Fruit fly (Drosophila melanogaster) whole organism, embryonic: ENCODE results near the gene Osi20.

Experiments used
- BEAF-32 ChIP-seq: fragments of 200-800 bp; sonication (Bioruptor generic); optimal IDR thresholded peaks from 3 replicates; lab custom pipeline; 2017; ENCODE audit warnings: missing biosample characterization, missing genetic modification characterization, mild to moderate bottlenecking, moderate library complexity, missing genetic modification reagents
- Bgb ChIP-seq: fragments of 200-800 bp; sonication (Bioruptor generic); IDR thresholded peaks from 2 replicates; pipeline ENCODE4 v1.3.6; 2022; ENCODE audit warnings: missing biosample characterization, missing genetic modification characterization; ENCODE audit not compliant: partially characterized antibody
- CG11093 ChIP-seq: fragments of 200-800 bp; sonication (Bioruptor generic); IDR thresholded peaks from 3 replicates; pipeline ENCODE4 v1.3.6; 2022; ENCODE audit warnings: missing biosample characterization, missing genetic modification characterization
- CG11696 ChIP-seq: fragments of 200-800 bp; sonication (Bioruptor generic); IDR thresholded peaks from 2 replicates; pipeline ENCODE4 v1.3.6; 2022; ENCODE audit warnings: missing biosample characterization, missing genetic modification characterization
- CG12299 ChIP-seq: fragments of 200-800 bp; sonication (Bioruptor generic); optimal IDR thresholded peaks from 2 replicates; lab custom pipeline; 2018; ENCODE audit warnings: missing biosample characterization, mild to moderate bottlenecking, missing genetic modification characterization
- CG13624 ChIP-seq: fragments of 200-800 bp; sonication (Bioruptor generic); optimal IDR thresholded peaks from 2 replicates; lab custom pipeline; 2016; ENCODE audit warnings: missing biosample characterization, missing genetic modification characterization
- CG15696 ChIP-seq: fragments of 200-800 bp; sonication (Bioruptor generic); optimal IDR thresholded peaks from 2 replicates; lab custom pipeline; 2019; ENCODE audit warnings: missing biosample characterization, mild to moderate bottlenecking, missing genetic modification characterization, moderate library complexity
- CG1647 ChIP-seq: fragments of 200-800 bp; sonication (Bioruptor generic); optimal IDR thresholded peaks from 3 replicates; lab custom pipeline; 2016; ENCODE audit warnings: missing biosample characterization, missing genetic modification characterization
- CG17359 ChIP-seq: fragments of 200-800 bp; sonication (Bioruptor generic); optimal IDR thresholded peaks from 3 replicates; lab custom pipeline; 2018; ENCODE audit warnings: missing biosample characterization, mild to moderate bottlenecking, missing genetic modification characterization, moderate library complexity
- CG17361 ChIP-seq: fragments of 200-800 bp; sonication (Bioruptor generic); IDR thresholded peaks from 3 replicates; pipeline ENCODE4 v1.3.6; 2022; ENCODE audit warnings: missing biosample characterization, missing genetic modification characterization
- CG18011 ChIP-seq: fragments of 200-800 bp; sonication (Bioruptor generic); optimal IDR thresholded peaks from 2 replicates; lab custom pipeline; 2017; ENCODE audit warnings: missing biosample characterization, missing genetic modification characterization, mild to moderate bottlenecking, moderate library complexity, missing genotype
- CG18619 ChIP-seq: fragments of 200-800 bp; sonication (Bioruptor generic); optimal IDR thresholded peaks from 3 replicates; lab custom pipeline; 2017; ENCODE audit warnings: missing biosample characterization, mild to moderate bottlenecking, missing genetic modification characterization
- CG2875 ChIP-seq: fragments of 200-800 bp; sonication (Bioruptor generic); optimal IDR thresholded peaks from 2 replicates; lab custom pipeline; 2017; ENCODE audit warnings: missing biosample characterization, mild to moderate bottlenecking, missing genetic modification characterization, missing genetic modification reagents
- CG2889 ChIP-seq: fragments of 200-800 bp; sonication (Bioruptor generic); IDR thresholded peaks from 3 replicates; pipeline ENCODE4 v1.3.6; 2022; ENCODE audit warnings: missing biosample characterization, missing genetic modification characterization
- CG3995 ChIP-seq: fragments of 200-800 bp; sonication (Bioruptor generic); optimal IDR thresholded peaks from 3 replicates; lab custom pipeline; 2016; ENCODE audit warnings: missing biosample characterization, missing genetic modification characterization
- CG42726 ChIP-seq: fragments of 200-800 bp; sonication (Bioruptor generic); IDR thresholded peaks from 2 replicates; pipeline ENCODE4 v1.3.6; 2022; ENCODE audit warnings: missing biosample characterization, missing genetic modification characterization; ENCODE audit not compliant: partially characterized antibody
- CG5180 ChIP-seq: fragments of 200-800 bp; sonication (Bioruptor generic); optimal IDR thresholded peaks from 3 replicates; lab custom pipeline; 2017; ENCODE audit warnings: missing biosample characterization, missing genetic modification characterization, mild to moderate bottlenecking, moderate library complexity, missing genetic modification reagents
- CG7372 ChIP-seq: fragments of 200-800 bp; sonication (Bioruptor generic); IDR thresholded peaks from 2 replicates; pipeline ENCODE4 v1.3.6; 2022; ENCODE audit warnings: missing biosample characterization, missing genetic modification characterization
- CG7839 ChIP-seq: fragments of 200-800 bp; sonication (Bioruptor generic); optimal IDR thresholded peaks from 3 replicates; lab custom pipeline; 2018; ENCODE audit warnings: missing biosample characterization, mild to moderate bottlenecking, missing genetic modification characterization, moderate library complexity
- Dbx ChIP-seq: fragments of 200-800 bp; sonication (Bioruptor generic); IDR thresholded peaks from 3 replicates; pipeline ENCODE4 v1.3.6; 2022; ENCODE audit warnings: missing biosample characterization, missing genetic modification characterization
- Dek ChIP-seq: fragments of 200-800 bp; sonication (Bioruptor generic); optimal IDR thresholded peaks from 3 replicates; lab custom pipeline; 2019; ENCODE audit warnings: missing biosample characterization, mild to moderate bottlenecking, missing genetic modification characterization, moderate library complexity
- Doc2 ChIP-seq: fragments of 200-800 bp; sonication (Bioruptor generic); IDR thresholded peaks from 2 replicates; pipeline ENCODE4 v1.3.6; 2022; ENCODE audit warnings: missing biosample characterization, missing genetic modification characterization
- E2f2 ChIP-seq: fragments of 200-800 bp; sonication (Bioruptor generic); IDR thresholded peaks from 2 replicates; pipeline ENCODE4 v1.3.6; 2022; ENCODE audit warnings: missing biosample characterization, missing genetic modification characterization
- Ets65A ChIP-seq: fragments of 200-800 bp; sonication (Bioruptor generic); peaks from one replicate; lab custom pipeline; 2016; ENCODE audit warnings: missing biosample characterization, missing genetic modification characterization
- Fer3 ChIP-seq: fragments of 200-800 bp; sonication (Bioruptor generic); optimal IDR thresholded peaks from 2 replicates; lab custom pipeline; 2018; ENCODE audit warnings: missing biosample characterization, mild to moderate bottlenecking, missing genetic modification characterization, moderate library complexity
- H2.0 ChIP-seq: fragments of 200-800 bp; sonication (Bioruptor generic); IDR thresholded peaks from 2 replicates; pipeline ENCODE4 v1.3.6; 2022; ENCODE audit warnings: missing biosample characterization, missing genetic modification characterization
- HLHmδ ChIP-seq: fragments of 200-800 bp; sonication (Bioruptor generic); optimal IDR thresholded peaks from 2 replicates; lab custom pipeline; 2018; ENCODE audit warnings: missing biosample characterization, mild to moderate bottlenecking, missing genetic modification characterization, moderate library complexity
- Hey ChIP-seq: fragments of 200-800 bp; sonication (Bioruptor generic); optimal IDR thresholded peaks from 3 replicates; lab custom pipeline; 2018; ENCODE audit warnings: missing biosample characterization, mild to moderate bottlenecking, missing genetic modification characterization
- Hmx ChIP-seq: fragments of 200-800 bp; sonication (Bioruptor generic); optimal IDR thresholded peaks from 2 replicates; lab custom pipeline; 2016; ENCODE audit warnings: missing biosample characterization, missing genetic modification characterization
- Hr51 ChIP-seq, 2 experiments: fragments of 200-800 bp; sonication (Bioruptor generic); optimal IDR thresholded peaks; 2 replicates in 1 of 2; 3 replicates in 1 of 2; lab custom pipeline; 2016 to 2018; ENCODE audit warnings: missing biosample characterization in 2 of 2, missing genetic modification characterization in 2 of 2, mild to moderate bottlenecking in 1 of 2, moderate library complexity in 1 of 2
- Max ChIP-seq: fragments of 200-800 bp; sonication (Bioruptor generic); optimal IDR thresholded peaks from 2 replicates; lab custom pipeline; 2016; ENCODE audit warnings: missing biosample characterization, mild to moderate bottlenecking, missing genetic modification characterization
- Neu2 ChIP-seq: fragments of 200-800 bp; sonication (Bioruptor generic); optimal IDR thresholded peaks from 3 replicates; lab custom pipeline; 2016; ENCODE audit warnings: missing biosample characterization, missing genetic modification characterization, borderline replicate concordance
- Side ChIP-seq: fragments of 200-800 bp; sonication (Bioruptor generic); optimal IDR thresholded peaks from 2 replicates; lab custom pipeline; 2016; ENCODE audit warnings: missing biosample characterization, missing genetic modification characterization
- Sry-β ChIP-seq: fragments of 200-800 bp; sonication (Bioruptor generic); optimal IDR thresholded peaks from 2 replicates; lab custom pipeline; 2018; ENCODE audit warnings: missing biosample characterization, mild to moderate bottlenecking, missing genetic modification characterization, moderate library complexity
- YL-1 ChIP-seq: fragments of 200-800 bp; sonication (Bioruptor generic); optimal IDR thresholded peaks from 3 replicates; lab custom pipeline; 2017; ENCODE audit warnings: missing biosample characterization, mild to moderate bottlenecking, missing genetic modification characterization
- grau ChIP-seq: fragments of 200-800 bp; optimal IDR thresholded peaks from 3 replicates; lab custom pipeline; 2019; ENCODE audit warnings: missing biosample characterization, mild to moderate bottlenecking, missing genetic modification characterization, moderate library complexity
- h ChIP-seq: fragments of >200 bp; optimal IDR thresholded peaks from 2 replicates; lab custom pipeline; 2017
- her ChIP-seq: fragments of 200-800 bp; sonication (Bioruptor generic); optimal IDR thresholded peaks from 2 replicates; lab custom pipeline; 2016; ENCODE audit warnings: missing biosample characterization, missing genetic modification characterization
- knrl ChIP-seq: fragments of 200-800 bp; sonication (Bioruptor generic); IDR thresholded peaks from 3 replicates; pipeline ENCODE4 v1.3.6; 2022; ENCODE audit warnings: missing biosample characterization, missing genetic modification characterization; ENCODE audit not compliant: partially characterized antibody
- lilli ChIP-seq: fragments of 200-800 bp; sonication (Bioruptor generic); optimal IDR thresholded peaks from 3 replicates; lab custom pipeline; 2016; ENCODE audit warnings: missing biosample characterization, missing genetic modification characterization
- luna ChIP-seq: fragments of 200-800 bp; sonication (Bioruptor generic); optimal IDR thresholded peaks from 2 replicates; lab custom pipeline; 2016; ENCODE audit warnings: missing biosample characterization, missing genetic modification characterization
- mam ChIP-seq: fragments of 200-800 bp; sonication (Bioruptor generic); optimal IDR thresholded peaks from 3 replicates; lab custom pipeline; 2016; ENCODE audit warnings: missing biosample characterization, missing genetic modification characterization
- org-1 ChIP-seq: fragments of 200-800 bp; sonication (Bioruptor generic); optimal IDR thresholded peaks from 2 replicates; lab custom pipeline; 2017; ENCODE audit warnings: missing biosample characterization, missing genetic modification characterization
- scrt ChIP-seq: fragments of 200-800 bp; sonication (Bioruptor generic); optimal IDR thresholded peaks from 2 replicates; lab custom pipeline; 2018; ENCODE audit warnings: missing biosample characterization, mild to moderate bottlenecking, missing genetic modification characterization, moderate library complexity
- stwl ChIP-seq: fragments of 200-800 bp; sonication (Bioruptor generic); optimal IDR thresholded peaks from 3 replicates; lab custom pipeline; 2018; ENCODE audit warnings: missing biosample characterization, mild to moderate bottlenecking, missing genetic modification characterization, moderate library complexity
- tll ChIP-seq, 2 experiments: fragments of 200-800 bp in 1 of 2; fragments of >200 bp in 1 of 2; sonication (Bioruptor generic) in 1 of 2; optimal IDR thresholded peaks; 2 replicates each; lab custom pipeline; 2017 to 2019; ENCODE audit warnings: missing biosample characterization in 2 of 2, missing genetic modification characterization in 2 of 2, mild to moderate bottlenecking in 1 of 2, moderate library complexity in 1 of 2
- usp ChIP-seq: fragments of >200 bp; optimal IDR thresholded peaks from 2 replicates; lab custom pipeline; 2017; ENCODE audit warnings: missing biosample characterization, missing genetic modification characterization
- vvl ChIP-seq: fragments of 200-800 bp; sonication (Bioruptor generic); IDR thresholded peaks from 2 replicates; pipeline ENCODE4 v1.3.6; 2022; ENCODE audit warnings: missing biosample characterization, missing genetic modification characterization
- wor ChIP-seq: fragments of 200-800 bp; sonication (Bioruptor generic); IDR thresholded peaks from 2 replicates; pipeline ENCODE4 v1.3.6; 2022; ENCODE audit warnings: missing biosample characterization, missing genetic modification characterization

The Osi20 gene

DNA sequence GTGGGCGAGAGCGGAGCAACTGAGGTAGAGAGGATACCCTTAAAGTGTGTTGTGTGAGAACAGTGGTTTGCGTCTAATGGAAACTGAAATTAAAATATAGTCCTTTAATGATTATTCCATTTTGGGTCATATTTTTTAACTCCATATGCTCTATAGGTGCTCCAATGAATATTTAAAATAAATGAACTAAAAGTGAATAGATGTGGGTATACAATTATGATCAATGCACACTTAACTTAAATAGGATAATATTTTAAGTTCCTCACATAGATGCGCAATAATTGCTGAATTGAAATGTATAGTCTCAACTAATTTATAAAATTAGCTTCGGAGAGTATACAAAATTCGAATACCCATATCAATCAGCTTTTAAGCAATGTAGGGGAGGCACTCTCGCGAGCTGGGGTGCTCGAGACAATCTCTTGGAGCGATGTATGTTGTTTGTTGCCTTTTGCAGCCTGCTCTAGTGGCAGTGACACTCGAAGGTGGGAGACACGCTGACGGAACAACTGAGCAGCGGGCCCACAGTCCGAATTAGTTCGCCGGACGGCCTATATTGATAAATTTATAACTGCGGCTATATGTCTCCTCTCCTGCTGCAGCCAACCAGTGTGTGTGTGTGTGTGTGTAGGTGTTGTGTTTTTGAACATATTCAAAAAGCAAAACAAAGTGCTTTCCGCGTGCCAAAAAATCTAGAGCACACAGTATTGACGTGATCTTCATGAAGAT lies 13.9 kb downstream of the Osi20 start (continued):
- TF ChIP-seq grau (tag; lab: Kevin White, UChicago): peak; percentile 85
- TF ChIP-seq org-1 (GFP tag; lab: Kevin White, UChicago): peak; percentile 75
- TF ChIP-seq Fer3 (tag; lab: Kevin White, UChicago): no peak
- TF ChIP-seq CG17361: no peak; the same call in 1 of the 3 replicates
- no peak for TF ChIP-seq stwl
- TF ChIP-seq Bgb (GFP tag; lab: Robert Waterston, UW): no peak
- no peak for TF ChIP-seq Neu2 (GFP tag; lab: Kevin White, UChicago)
- peak; percentile 46; the same call in 1 of the 2 replicates for TF ChIP-seq H2.0
- peak; percentile 41 for TF ChIP-seq Side (GFP tag; lab: Kevin White, UChicago)
- TF ChIP-seq Ets65A (GFP tag; lab: Kevin White, UChicago): peak; percentile 86
- TF ChIP-seq CG17359 (tag; lab: Kevin White, UChicago): peak; percentile 80
- no peak for TF ChIP-seq HLHmδ (GFP tag; lab: Kevin White, UChicago)
- no peak for TF ChIP-seq Hmx (GFP tag; lab: Kevin White, UChicago)
- peak; percentile 29 for TF ChIP-seq luna (GFP tag; lab: Kevin White, UChicago)
- peak; percentile 80 for TF ChIP-seq CG18619
- TF ChIP-seq Dek (tag; lab: Kevin White, UChicago): no peak
- peak; percentile 61 for TF ChIP-seq CG13624 (GFP tag; lab: Kevin White, UChicago)
- TF ChIP-seq BEAF-32 (GFP tag; lab: Kevin White, UChicago): peak; percentile 50
- peak; percentile 71 for TF ChIP-seq CG5180 (GFP tag; lab: Kevin White, UChicago)
- peak; percentile 68 for TF ChIP-seq CG2875 (GFP tag; lab: Kevin White, UChicago)
- TF ChIP-seq Hey (tag; lab: Kevin White, UChicago): no peak
- TF ChIP-seq h (lab: Kevin White, UChicago): no peak
- peak; percentile 75 for TF ChIP-seq lilli (GFP tag; lab: Kevin White, UChicago)
- TF ChIP-seq knrl (GFP tag; lab: Robert Waterston, UW): no peak
- no peak for TF ChIP-seq scrt (GFP tag; lab: Kevin White, UChicago)
- no peak for TF ChIP-seq CG1647
- TF ChIP-seq CG7839: no peak
- peak; percentile 52 for TF ChIP-seq CG12299 (tag; lab: Kevin White, UChicago)
- peak; percentile 15; the same call in 1 of the 2 replicates for TF ChIP-seq CG7372
- TF ChIP-seq YL-1 (GFP tag; lab: Kevin White, UChicago): no peak
- TF ChIP-seq Doc2: no peak
- 0 out of 3 replicates have a peak, but pooled peaks have one; percentile 17 for TF ChIP-seq CG11093 (GFP tag; lab: Robert Waterston, UW)
- TF ChIP-seq CG2889 (GFP tag; lab: Robert Waterston, UW): no peak
- TF ChIP-seq usp (GFP tag; lab: Kevin White, UChicago): no peak
- no peak for TF ChIP-seq CG3995 (GFP tag; lab: Kevin White, UChicago)
- no peak for TF ChIP-seq Dbx (GFP tag; lab: Robert Waterston, UW)
- TF ChIP-seq CG11696 (GFP tag; lab: Robert Waterston, UW): 0 out of 2 replicates have a peak, but pooled peaks have one; percentile 26
- TF ChIP-seq Max: peak; percentile 65
- TF ChIP-seq Sry-β (GFP tag; lab: Kevin White, UChicago): no peak
- TF ChIP-seq E2f2: peak; percentile 53; the same call in 1 of the 2 replicates
- no peak for TF ChIP-seq her
- TF ChIP-seq CG18011 (GFP tag; lab: Kevin White, UChicago): peak; percentile 83
- peak; percentile 61 for TF ChIP-seq wor (GFP tag; lab: Robert Waterston, UW)
- TF ChIP-seq vvl (GFP tag; lab: Robert Waterston, UW): no peak; the same call in 1 of the 2 replicates
- peak in 1 of 2 experiments; percentile 26 for TF ChIP-seq Hr51 (GFP tag; optimal IDR thresholded peaks at IDR 0.05; lab: Kevin White, UChicago)
- peak; percentile 62 for TF ChIP-seq mam
- no peak for TF ChIP-seq CG42726 (GFP tag; lab: Robert Waterston, UW)
- no peak for TF ChIP-seq tll (GFP tag; optimal IDR thresholded peaks at IDR 0.05; lab: Kevin White, UChicago)
- peak; percentile 20 for TF ChIP-seq CG15696 (tag; lab: Kevin White, UChicago)
